Worm (Caenorhabditis elegans): ENCODE data around the gene grl-31.

DNA sequence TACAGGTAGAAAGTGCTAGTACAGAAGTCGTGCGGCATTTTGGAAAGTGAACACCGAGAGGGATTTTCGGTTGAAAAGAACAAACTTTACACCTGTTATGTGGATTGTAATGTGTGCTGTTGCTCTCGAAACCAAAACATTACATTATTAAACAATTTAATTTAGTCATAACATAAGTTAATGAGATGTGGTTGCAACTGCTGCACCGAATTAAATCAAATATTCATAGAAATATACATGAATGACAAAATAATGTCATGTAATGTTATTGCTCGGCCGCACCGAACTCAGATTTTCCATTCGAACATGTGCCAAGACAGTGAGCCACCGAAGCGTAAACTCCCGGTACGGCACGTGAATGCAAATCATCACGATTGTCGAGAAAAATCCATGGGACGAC lies 37.4 kb upstream of the grl-31 start, which contains the start of gene srh-213:
- TF ChIP-seq dao-5 (tag; optimal IDR thresholded peaks at IDR 0.05) (no peak), W03F9.2 (tag; optimal IDR thresholded peaks at IDR 0.05) (no peak)
